Worm (Caenorhabditis elegans) whole organism, L3 larva: Measurements from ENCODE around the gene C08E8.10.

ENCODE experiments used
- ZK546.5 ChIP-seq: sonication (generic microtip); optimal IDR thresholded peaks from 2 replicates; lab custom pipeline; 2017; ENCODE audit warnings: missing biosample characterization, missing genetic modification characterization
- ama-1 ChIP-seq: fragments of 150-350 bp; optimal IDR thresholded peaks from 2 replicates; lab custom pipeline; 2018
- elt-1 ChIP-seq: fragments of 150-350 bp; optimal IDR thresholded peaks from 2 replicates; lab custom pipeline; 2014; ENCODE audit warnings: missing biosample characterization, missing genetic modification characterization
- eor-1 ChIP-seq, 2 experiments: fragments of 150-350 bp; optimal IDR thresholded peaks; 2 replicates each; lab custom pipeline; 2014 to 2018; ENCODE audit warnings: missing biosample characterization in 2 of 2, missing genetic modification characterization in 2 of 2
- fkh-10 ChIP-seq: sonication (generic microtip); optimal IDR thresholded peaks from 2 replicates; lab custom pipeline; 2017; ENCODE audit warnings: missing biosample characterization, missing genetic modification reagents, missing genetic modification characterization
- nhr-76 ChIP-seq: fragments of 150-350 bp; sonication (generic microtip); optimal IDR thresholded peaks from 5 replicates; lab custom pipeline; 2014; ENCODE audit warnings: missing biosample characterization, missing genetic modification characterization
- nhr-77 ChIP-seq: fragments of 150-350 bp; optimal IDR thresholded peaks from 2 replicates; lab custom pipeline; 2014; ENCODE audit warnings: missing biosample characterization, missing genetic modification characterization
- tbx-2 ChIP-seq: sonication (generic microtip); optimal IDR thresholded peaks from 2 replicates; lab custom pipeline; 2016; ENCODE audit warnings: mild to moderate bottlenecking, missing genetic modification characterization, missing compliant biosample characterization

ce11 chrV:18298506-18298905 is 41.2 kb downstream of the C08E8.10 start, which contains the start of gene Y51A2A.5:
- TF ChIP-seq ZK546.5 (tag; lab: Kevin White, UChicago) (no peak), fkh-10 (GFP tag; lab: Kevin White, UChicago) (no peak), nhr-77 (tag; lab: Kevin White, UChicago) (no peak), elt-1 (no peak), ama-1 (no peak), eor-1 (tag; optimal IDR thresholded peaks at IDR 0.05; lab: Kevin White, UChicago) (no peak), nhr-76 (tag; lab: Kevin White, UChicago) (no peak), tbx-2 (no peak)
